Worm (Caenorhabditis elegans): Measurements from ENCODE around the gene cyp-13A12.

DNA sequence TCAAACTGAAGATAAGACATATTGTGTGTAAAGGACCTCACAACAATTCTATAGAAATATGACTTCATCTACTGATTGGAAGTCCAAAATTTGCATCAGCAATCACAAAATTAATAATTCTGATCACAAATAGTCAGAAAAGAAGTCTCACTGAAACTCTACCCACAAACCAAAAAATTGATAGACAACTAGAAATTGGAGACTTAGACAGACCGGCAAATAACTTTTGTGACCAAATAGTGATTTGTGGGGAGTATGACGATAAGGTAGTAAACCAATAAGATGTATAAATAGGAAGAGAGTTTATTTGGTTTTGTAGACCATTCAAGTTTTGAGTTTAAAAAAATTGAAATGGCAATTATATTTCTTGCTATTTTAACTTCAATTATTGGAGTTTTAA is at the start of gene cyp-13A12:
- TF ChIP-seq nhr-76 (tag; optimal IDR thresholded peaks at IDR 0.05) (no peak), dmd-8 (GFP tag; IDR thresholded peaks at IDR 0.05) (no peak), F37D6.2 (tag; optimal IDR thresholded peaks at IDR 0.05) (no peak), ZK337.2 (GFP tag; IDR thresholded peaks at IDR 0.05) (no peak), nhr-25 (tag; optimal IDR thresholded peaks at IDR 0.05; ENCODE audit: borderline replicate concordance, insufficient read depth) (no peak), ZK546.5 (tag; optimal IDR thresholded peaks at IDR 0.05) (no peak), fkh-10 (GFP tag; optimal IDR thresholded peaks at IDR 0.05) (no peak), lsy-2 (tag; optimal IDR thresholded peaks at IDR 0.05) (no peak), unc-39 (tag; optimal IDR thresholded peaks at IDR 0.05) (no peak)

All from whole organism, L4 larva.